Fruit fly (Drosophila melanogaster) whole organism, embryonic: ENCODE measurements around the gene mgr.

Source experiments
- Atf-2 ChIP-seq: fragments of 200-800 bp; sonication (Bioruptor generic); optimal IDR thresholded peaks from 2 replicates; lab custom pipeline; 2016; ENCODE audit warnings: missing biosample characterization, missing genetic modification characterization
- BEAF-32 ChIP-seq: fragments of 200-800 bp; sonication (Bioruptor generic); optimal IDR thresholded peaks from 3 replicates; lab custom pipeline; 2017; ENCODE audit warnings: missing biosample characterization, missing genetic modification characterization, mild to moderate bottlenecking, moderate library complexity, missing genetic modification reagents
- BtbVII ChIP-seq: fragments of 200-800 bp; sonication (Bioruptor generic); optimal IDR thresholded peaks from 3 replicates; lab custom pipeline; 2017; ENCODE audit warnings: missing biosample characterization, mild to moderate bottlenecking, missing genetic modification characterization
- CG10321 ChIP-seq: fragments of 200-800 bp; sonication (Bioruptor generic); IDR thresholded peaks from 2 replicates; pipeline ENCODE4 v1.3.6; 2022; ENCODE audit warnings: missing biosample characterization, missing genetic modification characterization
- CG11247 ChIP-seq: fragments of 200-800 bp; sonication (Bioruptor generic); IDR thresholded peaks from 2 replicates; pipeline ENCODE4 v1.3.6; 2022; ENCODE audit warnings: missing biosample characterization, missing genetic modification characterization
- CG12104 ChIP-seq: fragments of 200-800 bp; sonication (Bioruptor generic); optimal IDR thresholded peaks from 3 replicates; lab custom pipeline; 2016; ENCODE audit warnings: missing biosample characterization, missing genetic modification characterization
- CG12155 ChIP-seq: fragments of 200-800 bp; sonication (Bioruptor generic); optimal IDR thresholded peaks from 3 replicates; lab custom pipeline; 2016; ENCODE audit warnings: missing biosample characterization, missing genetic modification characterization
- CG12236 ChIP-seq: fragments of 200-800 bp; sonication (Bioruptor generic); optimal IDR thresholded peaks from 2 replicates; lab custom pipeline; 2016; ENCODE audit warnings: missing biosample characterization, missing genetic modification characterization
- CG16813 ChIP-seq: fragments of 200-800 bp; sonication (Bioruptor generic); IDR thresholded peaks from 3 replicates; pipeline ENCODE4 v1.3.6; 2022; ENCODE audit warnings: missing biosample characterization, missing genetic modification characterization; ENCODE audit not compliant: partially characterized antibody
- CG16863 ChIP-seq: fragments of 200-800 bp; sonication (Bioruptor generic); optimal IDR thresholded peaks from 3 replicates; lab custom pipeline; 2016; ENCODE audit warnings: missing biosample characterization, missing genetic modification characterization
- CG4617 ChIP-seq: fragments of 200-800 bp; sonication (Bioruptor generic); optimal IDR thresholded peaks from 3 replicates; lab custom pipeline; 2016; ENCODE audit warnings: missing biosample characterization, missing genetic modification characterization, borderline replicate concordance
- CG6683 ChIP-seq: fragments of 200-800 bp; sonication (Bioruptor generic); optimal IDR thresholded peaks from 2 replicates; lab custom pipeline; 2017; ENCODE audit warnings: missing biosample characterization, mild to moderate bottlenecking, missing genetic modification characterization, missing genetic modification reagents
- CG6765 ChIP-seq: fragments of 200-800 bp; sonication (Bioruptor generic); optimal IDR thresholded peaks from 3 replicates; lab custom pipeline; 2017; ENCODE audit warnings: missing biosample characterization, mild to moderate bottlenecking, missing genetic modification characterization
- CG7745 ChIP-seq: fragments of 200-800 bp; sonication (Bioruptor generic); optimal IDR thresholded peaks from 2 replicates; lab custom pipeline; 2018; ENCODE audit warnings: missing biosample characterization, mild to moderate bottlenecking, missing genetic modification characterization, moderate library complexity
- CG7839 ChIP-seq: fragments of 200-800 bp; sonication (Bioruptor generic); optimal IDR thresholded peaks from 3 replicates; lab custom pipeline; 2018; ENCODE audit warnings: missing biosample characterization, mild to moderate bottlenecking, missing genetic modification characterization, moderate library complexity
- CG8281 ChIP-seq: fragments of 200-800 bp; sonication (Bioruptor generic); optimal IDR thresholded peaks from 2 replicates; lab custom pipeline; 2018; ENCODE audit warnings: missing biosample characterization, mild to moderate bottlenecking, missing genetic modification characterization, moderate library complexity
- CG9932 ChIP-seq: fragments of 200-800 bp; sonication (Bioruptor generic); IDR thresholded peaks from 2 replicates; pipeline ENCODE4 v1.3.6; 2022; ENCODE audit warnings: missing biosample characterization, missing genetic modification characterization
- Dad ChIP-seq: fragments of 200-800 bp; sonication (Bioruptor generic); optimal IDR thresholded peaks from 3 replicates; lab custom pipeline; 2016; ENCODE audit warnings: missing biosample characterization, missing genetic modification characterization
- Doc3 ChIP-seq: fragments of 200-800 bp; sonication (Bioruptor generic); IDR thresholded peaks from 3 replicates; pipeline ENCODE4 v1.3.6; 2022; ENCODE audit warnings: missing biosample characterization, missing genetic modification characterization; ENCODE audit not compliant: partially characterized antibody
- Fer3 ChIP-seq: fragments of 200-800 bp; sonication (Bioruptor generic); optimal IDR thresholded peaks from 2 replicates; lab custom pipeline; 2018; ENCODE audit warnings: missing biosample characterization, mild to moderate bottlenecking, missing genetic modification characterization, moderate library complexity
- Hmr ChIP-seq: fragments of 200-800 bp; sonication (Bioruptor generic); optimal IDR thresholded peaks from 3 replicates; lab custom pipeline; 2017; ENCODE audit warnings: mild to moderate bottlenecking, missing biosample characterization, missing genetic modification reagents, missing genetic modification characterization
- Hr39 ChIP-seq: fragments of >200 bp; optimal IDR thresholded peaks from 2 replicates; lab custom pipeline; 2017
- Lim3 ChIP-seq: fragments of 200-800 bp; sonication (Bioruptor generic); IDR thresholded peaks from 2 replicates; pipeline ENCODE4 v1.3.6; 2022; ENCODE audit warnings: missing biosample characterization, missing genetic modification characterization
- MTF-1 ChIP-seq: fragments of 200-800 bp; sonication (Bioruptor generic); optimal IDR thresholded peaks from 2 replicates; lab custom pipeline; 2018; ENCODE audit warnings: missing biosample characterization, mild to moderate bottlenecking, missing genetic modification characterization, borderline replicate concordance
- NC2α ChIP-seq: fragments of 200-800 bp; sonication (Bioruptor generic); optimal IDR thresholded peaks from 2 replicates; lab custom pipeline; 2016; ENCODE audit warnings: missing biosample characterization, missing genetic modification characterization
- NK7.1 ChIP-seq: fragments of 200-800 bp; sonication (Bioruptor generic); optimal IDR thresholded peaks from 3 replicates; lab custom pipeline; 2016; ENCODE audit warnings: missing biosample characterization, missing genetic modification characterization
- Optix ChIP-seq: fragments of 200-800 bp; sonication (Bioruptor generic); IDR thresholded peaks from 3 replicates; pipeline ENCODE4 v1.3.6; 2022; ENCODE audit warnings: missing biosample characterization, missing genetic modification characterization
- Usf ChIP-seq: fragments of 200-800 bp; sonication (Bioruptor generic); optimal IDR thresholded peaks from 2 replicates; lab custom pipeline; 2017; ENCODE audit warnings: missing genotype, missing biosample characterization, missing genetic modification characterization
- Xrp1 ChIP-seq: fragments of 200-800 bp; sonication (Bioruptor generic); IDR thresholded peaks from 2 replicates; pipeline ENCODE4 v1.3.6; 2022; ENCODE audit warnings: missing biosample characterization, missing genetic modification characterization
- az2 ChIP-seq: fragments of 200-800 bp; sonication (Bioruptor generic); optimal IDR thresholded peaks from 3 replicates; lab custom pipeline; 2016; ENCODE audit warnings: missing biosample characterization, missing genetic modification characterization
- cwo ChIP-seq: fragments of 200-800 bp; sonication (Bioruptor generic); optimal IDR thresholded peaks from 3 replicates; lab custom pipeline; 2017; ENCODE audit warnings: missing biosample characterization, missing genetic modification characterization, mild to moderate bottlenecking, moderate library complexity, missing genetic modification reagents
- ems ChIP-seq: fragments of 200-800 bp; sonication (Bioruptor generic); optimal IDR thresholded peaks from 3 replicates; lab custom pipeline; 2016; ENCODE audit warnings: missing biosample characterization, missing genetic modification characterization
- fd102C ChIP-seq: fragments of 200-800 bp; sonication (Bioruptor generic); optimal IDR thresholded peaks from 2 replicates; lab custom pipeline; 2018; ENCODE audit warnings: missing biosample characterization, mild to moderate bottlenecking, missing genetic modification characterization, moderate library complexity
- fd3F ChIP-seq: fragments of 200-800 bp; sonication (Bioruptor generic); optimal IDR thresholded peaks from 2 replicates; lab custom pipeline; 2018; ENCODE audit warnings: missing biosample characterization, mild to moderate bottlenecking, missing genetic modification characterization, moderate library complexity
- gfzf ChIP-seq: fragments of 200-800 bp; sonication (Bioruptor generic); optimal IDR thresholded peaks from 2 replicates; lab custom pipeline; 2016; ENCODE audit warnings: missing biosample characterization, mild to moderate bottlenecking, missing genetic modification characterization, moderate library complexity
- grn ChIP-seq: fragments of 200-800 bp; sonication (Bioruptor generic); optimal IDR thresholded peaks from 3 replicates; lab custom pipeline; 2017; ENCODE audit warnings: missing biosample characterization, missing genetic modification characterization
- gro ChIP-seq: fragments of 200-800 bp; sonication (Bioruptor generic); optimal IDR thresholded peaks from 2 replicates; lab custom pipeline; 2016; ENCODE audit warnings: missing biosample characterization, missing genetic modification characterization
- h ChIP-seq: fragments of >200 bp; optimal IDR thresholded peaks from 2 replicates; lab custom pipeline; 2017
- klu ChIP-seq: fragments of 200-800 bp; sonication (Bioruptor generic); IDR thresholded peaks from 2 replicates; pipeline ENCODE4 v1.3.6; 2022; ENCODE audit warnings: missing biosample characterization, missing genetic modification characterization
- lilli ChIP-seq: fragments of 200-800 bp; sonication (Bioruptor generic); optimal IDR thresholded peaks from 3 replicates; lab custom pipeline; 2016; ENCODE audit warnings: missing biosample characterization, missing genetic modification characterization
- nerfin-2 ChIP-seq: fragments of 200-800 bp; sonication (Bioruptor generic); IDR thresholded peaks from 2 replicates; pipeline ENCODE4 v1.3.6; 2022; ENCODE audit warnings: missing biosample characterization, missing genetic modification characterization; ENCODE audit not compliant: partially characterized antibody
- nmo ChIP-seq: fragments of 200-800 bp; sonication (Bioruptor generic); optimal IDR thresholded peaks from 2 replicates; lab custom pipeline; 2018; ENCODE audit warnings: missing biosample characterization, mild to moderate bottlenecking, missing genetic modification characterization, moderate library complexity
- p53 ChIP-seq: fragments of 200-800 bp; sonication (Bioruptor generic); optimal IDR thresholded peaks from 2 replicates; lab custom pipeline; 2016; ENCODE audit warnings: missing biosample characterization, missing genetic modification characterization
- schlank ChIP-seq: fragments of 200-800 bp; sonication (Bioruptor generic); optimal IDR thresholded peaks from 2 replicates; lab custom pipeline; 2018; ENCODE audit warnings: missing biosample characterization, mild to moderate bottlenecking, missing genetic modification characterization
- sd ChIP-seq: fragments of 200-800 bp; sonication (Bioruptor generic); optimal IDR thresholded peaks from 3 replicates; lab custom pipeline; 2018; ENCODE audit warnings: missing biosample characterization, mild to moderate bottlenecking, missing genetic modification characterization, moderate library complexity
- sens-2 ChIP-seq: fragments of 200-800 bp; sonication (Bioruptor generic); IDR thresholded peaks from 2 replicates; pipeline ENCODE4 v1.3.6; 2022; ENCODE audit warnings: missing biosample characterization, missing genetic modification characterization
- sr ChIP-seq: fragments of 200-800 bp; sonication (Bioruptor generic); IDR thresholded peaks from 3 replicates; pipeline ENCODE4 v1.3.6; 2022; ENCODE audit warnings: missing biosample characterization, missing genetic modification characterization
- trh ChIP-seq: fragments of 200-800 bp; sonication (Bioruptor generic); optimal IDR thresholded peaks from 2 replicates; lab custom pipeline; 2016; ENCODE audit warnings: missing biosample characterization, missing genetic modification characterization
- twi ChIP-seq: fragments of 200-800 bp; optimal IDR thresholded peaks from 2 replicates; lab custom pipeline; 2019; ENCODE audit warnings: missing biosample characterization, mild to moderate bottlenecking, missing genetic modification characterization, moderate library complexity
- wdn ChIP-seq: fragments of 200-800 bp; sonication (Bioruptor generic); IDR thresholded peaks from 2 replicates; pipeline ENCODE4 v1.3.6; 2022; ENCODE audit warnings: missing biosample characterization, missing genetic modification characterization

mgr gene

DNA sequence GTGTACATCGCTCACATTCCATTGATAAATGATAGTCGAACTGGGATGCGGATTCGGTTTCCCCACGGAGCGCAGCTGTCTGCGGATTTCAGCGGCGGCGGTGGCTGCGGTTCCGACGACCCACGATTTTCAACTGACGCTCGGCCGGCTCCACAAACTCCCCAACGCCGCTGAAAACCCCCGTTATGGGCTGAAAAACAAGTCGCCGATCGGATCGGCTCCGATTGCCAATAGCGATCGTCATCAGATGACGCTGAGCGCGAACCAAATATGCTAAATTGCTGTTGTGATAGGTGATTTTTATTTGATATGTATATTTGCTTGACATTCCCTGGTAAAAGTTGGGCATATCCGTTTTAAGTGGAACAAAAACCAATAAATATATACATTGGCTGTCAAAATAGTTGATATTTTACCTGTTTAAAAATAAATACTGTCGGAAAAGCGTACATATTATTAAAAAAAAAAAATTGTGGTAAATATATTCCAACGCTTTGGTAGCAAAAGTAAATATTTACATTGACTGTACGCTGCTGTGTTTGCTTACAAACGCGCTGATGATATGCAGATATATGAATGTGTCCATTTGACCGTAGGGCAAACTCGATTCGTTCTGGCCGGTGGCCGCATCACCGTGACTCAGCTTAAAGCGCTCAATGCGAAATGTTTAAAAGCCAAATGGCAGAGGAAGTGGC, 44.7 kb upstream of the mgr start (continued):
- TF ChIP-seq CG12104 (GFP tag; lab: Kevin White, UChicago) (peak; percentile 34), Lim3 (GFP tag; lab: Robert Waterston, UW) (no peak), Usf (GFP tag; lab: Kevin White, UChicago) (peak; percentile 74), Hr39 (lab: Kevin White, UChicago) (no peak), fd3F (GFP tag; lab: Kevin White, UChicago) (peak; percentile 66), ems (GFP tag; lab: Kevin White, UChicago) (peak; percentile 10), CG12236 (no peak), schlank (tag; lab: Kevin White, UChicago) (peak; percentile 40), CG10321 (GFP tag; lab: Robert Waterston, UW) (no peak), twi (no peak), gro (GFP tag; lab: Kevin White, UChicago) (peak; percentile 76), grn (GFP tag; lab: Kevin White, UChicago) (no peak), az2 (GFP tag; lab: Kevin White, UChicago) (no peak), CG16863 (GFP tag; lab: Kevin White, UChicago) (peak; percentile 3), trh (GFP tag; lab: Kevin White, UChicago) (no peak), CG6683 (no peak), nmo (GFP tag; lab: Kevin White, UChicago) (peak; percentile 35), sr (GFP tag; lab: Robert Waterston, UW) (no peak), lilli (GFP tag; lab: Kevin White, UChicago) (peak; percentile 70), Xrp1 (GFP tag; lab: Robert Waterston, UW) (0 out of 2 replicates have a peak, but pooled peaks have one; percentile 27), CG8281 (no peak), fd102C (GFP tag; lab: Kevin White, UChicago) (no peak), cwo (GFP tag; lab: Kevin White, UChicago) (peak; percentile 56), nerfin-2 (GFP tag; lab: Robert Waterston, UW) (no peak), p53 (no peak), NC2α (GFP tag; lab: Kevin White, UChicago) (no peak), CG16813 (GFP tag; lab: Robert Waterston, UW) (no peak), CG9932 (GFP tag; lab: Robert Waterston, UW) (peak; percentile 85), CG6765 (peak; percentile 33), CG7839 (tag; lab: Kevin White, UChicago) (peak; percentile 77), BtbVII (GFP tag; lab: Kevin White, UChicago) (peak; percentile 22), Doc3 (no peak), Fer3 (tag; lab: Kevin White, UChicago) (peak; percentile 65), h (lab: Kevin White, UChicago) (no peak), wdn (GFP tag; lab: Robert Waterston, UW) (peak; percentile 47), sd (tag; lab: Kevin White, UChicago) (peak; percentile 57), CG11247 (GFP tag; lab: Robert Waterston, UW) (peak; percentile 50; the same call in 1 of the 2 replicates), Optix (GFP tag; lab: Robert Waterston, UW) (no peak), BEAF-32 (no peak), CG4617 (GFP tag; lab: Kevin White, UChicago) (no peak), MTF-1 (GFP tag; lab: Kevin White, UChicago) (no peak), CG12155 (GFP tag; lab: Kevin White, UChicago) (peak; percentile 63), NK7.1 (GFP tag; lab: Kevin White, UChicago) (peak; percentile 3), Dad (GFP tag; lab: Kevin White, UChicago) (no peak), Hmr (GFP tag; lab: Kevin White, UChicago) (peak; percentile 77), klu (GFP tag; lab: Robert Waterston, UW) (peak; percentile 54; the same call in 1 of the 2 replicates), gfzf (GFP tag; lab: Kevin White, UChicago) (no peak), sens-2 (GFP tag; lab: Robert Waterston, UW) (no peak), CG7745 (tag; lab: Kevin White, UChicago) (no peak), Atf-2 (GFP tag; lab: Kevin White, UChicago) (peak; percentile 7)
